Fruit fly (Drosophila melanogaster) whole organism, embryonic: ENCODE measurements around the gene Wwox.

Source experiments
- ATbp ChIP-seq: fragments of 200-800 bp; sonication (Bioruptor generic); optimal IDR thresholded peaks from 2 replicates; lab custom pipeline; 2017; ENCODE audit warnings: missing biosample characterization, mild to moderate bottlenecking, missing genetic modification characterization, missing genetic modification reagents
- B-H1 ChIP-seq: fragments of 200-800 bp; sonication (Bioruptor generic); IDR thresholded peaks from 3 replicates; pipeline ENCODE4 v1.3.6; 2022; ENCODE audit warnings: missing biosample characterization, missing genetic modification characterization
- CG10147 ChIP-seq: fragments of 200-800 bp; sonication (Bioruptor generic); optimal IDR thresholded peaks from 2 replicates; lab custom pipeline; 2019; ENCODE audit warnings: missing biosample characterization, mild to moderate bottlenecking, missing genetic modification characterization, moderate library complexity
- CG10209 ChIP-seq: fragments of 200-800 bp; sonication (Bioruptor generic); optimal IDR thresholded peaks from 3 replicates; lab custom pipeline; 2017; ENCODE audit warnings: missing biosample characterization, mild to moderate bottlenecking, missing genetic modification characterization, missing genetic modification reagents
- CG10462 ChIP-seq: fragments of 200-800 bp; sonication (Bioruptor generic); optimal IDR thresholded peaks from 2 replicates; lab custom pipeline; 2016; ENCODE audit warnings: missing biosample characterization, missing genetic modification characterization
- CG10654 ChIP-seq: fragments of 200-800 bp; sonication (Bioruptor generic); optimal IDR thresholded peaks from 2 replicates; lab custom pipeline; 2016; ENCODE audit warnings: missing biosample characterization, missing genetic modification characterization
- CG10979 ChIP-seq: fragments of 200-800 bp; sonication (Bioruptor generic); optimal IDR thresholded peaks from 2 replicates; lab custom pipeline; 2018; ENCODE audit warnings: missing biosample characterization, mild to moderate bottlenecking, missing genetic modification characterization, moderate library complexity
- CG15514 ChIP-seq: fragments of 200-800 bp; sonication (Bioruptor generic); optimal IDR thresholded peaks from 3 replicates; lab custom pipeline; 2017; ENCODE audit warnings: missing biosample characterization, missing genetic modification characterization, mild to moderate bottlenecking, moderate library complexity, missing genetic modification reagents
- CG17568 ChIP-seq: fragments of 200-800 bp; sonication (Bioruptor generic); optimal IDR thresholded peaks from 2 replicates; lab custom pipeline; 2018; ENCODE audit warnings: missing biosample characterization, mild to moderate bottlenecking, missing genetic modification characterization, moderate library complexity
- CG30431 ChIP-seq: fragments of 200-800 bp; sonication (Bioruptor generic); optimal IDR thresholded peaks from 2 replicates; lab custom pipeline; 2017; ENCODE audit warnings: missing biosample characterization, missing genetic modification characterization
- CG4820 ChIP-seq: fragments of 200-800 bp; sonication (Bioruptor generic); optimal IDR thresholded peaks from 3 replicates; lab custom pipeline; 2016; ENCODE audit warnings: missing biosample characterization, missing genetic modification characterization
- CG6689 ChIP-seq: fragments of 200-800 bp; sonication (Bioruptor generic); IDR thresholded peaks from 2 replicates; pipeline ENCODE4 v1.3.6; 2022; ENCODE audit warnings: missing biosample characterization, missing genetic modification characterization
- CG7987 ChIP-seq: fragments of 200-800 bp; sonication (Bioruptor generic); optimal IDR thresholded peaks from 2 replicates; lab custom pipeline; 2018; ENCODE audit warnings: missing biosample characterization, mild to moderate bottlenecking, missing genetic modification characterization, moderate library complexity
- CG8359 ChIP-seq: fragments of 200-800 bp; sonication (Bioruptor generic); optimal IDR thresholded peaks from 2 replicates; lab custom pipeline; 2017; ENCODE audit warnings: missing biosample characterization, mild to moderate bottlenecking, missing genetic modification characterization, borderline replicate concordance
- CG9932 ChIP-seq: fragments of 200-800 bp; sonication (Bioruptor generic); IDR thresholded peaks from 2 replicates; pipeline ENCODE4 v1.3.6; 2022; ENCODE audit warnings: missing biosample characterization, missing genetic modification characterization
- Camta ChIP-seq: fragments of 200-800 bp; sonication (Bioruptor generic); optimal IDR thresholded peaks from 2 replicates; lab custom pipeline; 2016; ENCODE audit warnings: missing biosample characterization, missing genetic modification characterization
- CkIIα-i1 ChIP-seq: fragments of 200-800 bp; sonication (Bioruptor generic); IDR thresholded peaks from 2 replicates; pipeline ENCODE4 v1.3.6; 2022; ENCODE audit warnings: missing biosample characterization, missing genetic modification characterization
- Dad ChIP-seq: fragments of 200-800 bp; sonication (Bioruptor generic); optimal IDR thresholded peaks from 3 replicates; lab custom pipeline; 2016; ENCODE audit warnings: missing biosample characterization, missing genetic modification characterization
- Dfd ChIP-seq, 2 experiments: fragments of >200 bp; optimal IDR thresholded peaks; 2 replicates each; lab custom pipeline; 2017; ENCODE audit warnings: missing biosample characterization in 2 of 2, missing genetic modification characterization in 2 of 2
- Fer1 ChIP-seq: fragments of 200-800 bp; sonication (Bioruptor generic); optimal IDR thresholded peaks from 2 replicates; lab custom pipeline; 2017; ENCODE audit warnings: missing biosample characterization, mild to moderate bottlenecking, missing genetic modification characterization
- HLH4C ChIP-seq: fragments of 200-800 bp; sonication (Bioruptor generic); IDR thresholded peaks from 3 replicates; pipeline ENCODE4 v1.3.6; 2022; ENCODE audit warnings: missing biosample characterization, missing genetic modification characterization; ENCODE audit not compliant: partially characterized antibody
- HmgZ ChIP-seq: fragments of 200-800 bp; sonication (Bioruptor generic); optimal IDR thresholded peaks from 2 replicates; lab custom pipeline; 2018; ENCODE audit warnings: missing biosample characterization, mild to moderate bottlenecking, missing genetic modification characterization
- Hr78 ChIP-seq, 2 experiments: fragments of 200-800 bp in 1 of 2; fragments of >200 bp in 1 of 2; sonication (Bioruptor generic) in 1 of 2; optimal IDR thresholded peaks; 2 replicates each; lab custom pipeline; 2017 to 2019; ENCODE audit warnings: missing biosample characterization in 2 of 2, missing genetic modification characterization in 2 of 2, mild to moderate bottlenecking in 1 of 2, moderate library complexity in 1 of 2
- MBD-R2 ChIP-seq: fragments of 200-800 bp; sonication (Bioruptor generic); IDR thresholded peaks from 2 replicates; pipeline ENCODE4 v1.3.6; 2022; ENCODE audit warnings: missing biosample characterization, missing genetic modification characterization
- NK7.1 ChIP-seq: fragments of 200-800 bp; sonication (Bioruptor generic); optimal IDR thresholded peaks from 3 replicates; lab custom pipeline; 2016; ENCODE audit warnings: missing biosample characterization, missing genetic modification characterization
- Opbp ChIP-seq: fragments of 200-800 bp; sonication (Bioruptor generic); IDR thresholded peaks from 3 replicates; pipeline ENCODE4 v1.3.6; 2022; ENCODE audit warnings: missing biosample characterization, missing genetic modification characterization; ENCODE audit not compliant: partially characterized antibody
- Poxn ChIP-seq: fragments of 200-800 bp; sonication (Bioruptor generic); IDR thresholded peaks from 2 replicates; pipeline ENCODE4 v1.3.6; 2022; ENCODE audit warnings: missing biosample characterization, missing genetic modification characterization
- Rfx ChIP-seq: fragments of 200-800 bp; sonication (Bioruptor generic); IDR thresholded peaks from 2 replicates; pipeline ENCODE4 v1.3.6; 2022; ENCODE audit warnings: missing biosample characterization, missing genetic modification characterization
- Xbp1 ChIP-seq: fragments of 200-800 bp; sonication (Bioruptor generic); optimal IDR thresholded peaks from 3 replicates; lab custom pipeline; 2016; ENCODE audit warnings: missing biosample characterization, mild to moderate bottlenecking, missing genetic modification characterization
- az2 ChIP-seq: fragments of 200-800 bp; sonication (Bioruptor generic); optimal IDR thresholded peaks from 3 replicates; lab custom pipeline; 2016; ENCODE audit warnings: missing biosample characterization, missing genetic modification characterization
- cato ChIP-seq: fragments of 200-800 bp; sonication (Bioruptor generic); optimal IDR thresholded peaks from 2 replicates; lab custom pipeline; 2016; ENCODE audit warnings: missing biosample characterization, missing genetic modification characterization, borderline replicate concordance
- chif ChIP-seq, 2 experiments: fragments of 200-800 bp; sonication (Bioruptor generic); optimal IDR thresholded peaks; 3 replicates each; lab custom pipeline; 2016; ENCODE audit warnings: missing biosample characterization in 2 of 2, missing genetic modification characterization in 2 of 2
- ci ChIP-seq: fragments of 200-800 bp; sonication (Bioruptor generic); IDR thresholded peaks from 3 replicates; pipeline ENCODE4 v1.3.6; 2022; ENCODE audit warnings: missing biosample characterization, missing genetic modification characterization
- emc ChIP-seq: fragments of 200-800 bp; sonication (Bioruptor generic); optimal IDR thresholded peaks from 2 replicates; lab custom pipeline; 2016; ENCODE audit warnings: missing biosample characterization, missing genetic modification characterization
- fd3F ChIP-seq: fragments of 200-800 bp; sonication (Bioruptor generic); optimal IDR thresholded peaks from 2 replicates; lab custom pipeline; 2018; ENCODE audit warnings: missing biosample characterization, mild to moderate bottlenecking, missing genetic modification characterization, moderate library complexity
- fd64A ChIP-seq: fragments of 200-800 bp; sonication (Bioruptor generic); optimal IDR thresholded peaks from 3 replicates; lab custom pipeline; 2018; ENCODE audit warnings: missing biosample characterization, mild to moderate bottlenecking, missing genetic modification characterization
- gce ChIP-seq: fragments of 200-800 bp; sonication (Bioruptor generic); IDR thresholded peaks from 3 replicates; pipeline ENCODE4 v1.3.6; 2022; ENCODE audit warnings: missing biosample characterization, missing genetic modification characterization
- knrl ChIP-seq: fragments of 200-800 bp; sonication (Bioruptor generic); IDR thresholded peaks from 3 replicates; pipeline ENCODE4 v1.3.6; 2022; ENCODE audit warnings: missing biosample characterization, missing genetic modification characterization; ENCODE audit not compliant: partially characterized antibody
- odd ChIP-seq: fragments of 200-800 bp; sonication (Bioruptor generic); optimal IDR thresholded peaks from 2 replicates; lab custom pipeline; 2017; ENCODE audit warnings: missing biosample characterization, mild to moderate bottlenecking, missing genetic modification characterization
- pan ChIP-seq, 4 experiments: fragments of >200 bp in 3 of 4; fragments of 200-800 bp in 1 of 4; sonication (Bioruptor generic) in 1 of 4; optimal IDR thresholded peaks in 3 of 4; IDR thresholded peaks in 1 of 4; 2 replicates each; pipeline versions ENCODE4 v1.3.6 to Lab custom; 2017 to 2022; ENCODE audit warnings: missing biosample characterization in 2 of 4, missing genetic modification characterization in 2 of 4, mixed read lengths in 1 of 4
- pb ChIP-seq: fragments of 200-800 bp; sonication (Bioruptor generic); optimal IDR thresholded peaks from 3 replicates; lab custom pipeline; 2016; ENCODE audit warnings: missing biosample characterization, missing genetic modification characterization
- prd ChIP-seq, 3 experiments: fragments of >200 bp in 2 of 3; fragments of 200-800 bp in 1 of 3; sonication (Bioruptor generic) in 1 of 3; optimal IDR thresholded peaks in 2 of 3; IDR thresholded peaks in 1 of 3; 2 replicates in 2 of 3; 3 replicates in 1 of 3; pipeline versions ENCODE4 v1.3.6 to Lab custom; 2017 to 2022; ENCODE audit warnings: missing biosample characterization in 1 of 3, missing genetic modification characterization in 1 of 3
- pzg ChIP-seq: fragments of 200-800 bp; sonication (Bioruptor generic); optimal IDR thresholded peaks from 3 replicates; lab custom pipeline; 2018; ENCODE audit warnings: missing biosample characterization, mild to moderate bottlenecking, missing genetic modification characterization, moderate library complexity
- sc ChIP-seq, 3 experiments: fragments of >200 bp in 2 of 3; fragments of 200-800 bp in 1 of 3; sonication (Bioruptor generic) in 1 of 3; optimal IDR thresholded peaks; 2 replicates in 2 of 3; 3 replicates in 1 of 3; lab custom pipeline; 2017; ENCODE audit warnings: mild to moderate bottlenecking in 1 of 3, missing biosample characterization in 1 of 3, missing genetic modification characterization in 1 of 3, missing genetic modification reagents in 1 of 3
- sens-2 ChIP-seq: fragments of 200-800 bp; sonication (Bioruptor generic); IDR thresholded peaks from 2 replicates; pipeline ENCODE4 v1.3.6; 2022; ENCODE audit warnings: missing biosample characterization, missing genetic modification characterization
- ssp ChIP-seq: fragments of 200-800 bp; sonication (Bioruptor generic); IDR thresholded peaks from 2 replicates; pipeline ENCODE4 v1.3.6; 2022; ENCODE audit warnings: missing biosample characterization, missing genetic modification characterization
- tio ChIP-seq: fragments of 200-800 bp; sonication (Bioruptor generic); optimal IDR thresholded peaks from 2 replicates; lab custom pipeline; 2017; ENCODE audit warnings: missing biosample characterization, missing genetic modification characterization, inconsistent platforms

Gene Wwox

dm6 chr2L:8042645-8043281, 38.7 kb upstream of the Wwox start, which contains the start of gene RpL36A (continued):
- TF ChIP-seq CG10654 (GFP tag; lab: Kevin White, UChicago) = no peak
- no peak for TF ChIP-seq CG30431 (GFP tag; lab: Kevin White, UChicago)
- peak; percentile 6; the same call in 1 of the 2 replicates for TF ChIP-seq CG6689 (GFP tag; lab: Robert Waterston, UW)
- peak; percentile 70 for TF ChIP-seq HmgZ (tag; lab: Kevin White, UChicago)
- TF ChIP-seq Xbp1 (GFP tag; lab: Kevin White, UChicago) = peak; percentile 55
- no peak for TF ChIP-seq CG10462
- TF ChIP-seq Rfx = peak; percentile 81
- TF ChIP-seq CG4820 = no peak
- TF ChIP-seq tio (GFP tag; lab: Kevin White, UChicago) = no peak
- TF ChIP-seq chif (GFP tag; optimal IDR thresholded peaks at IDR 0.05; lab: Kevin White, UChicago) = peak in 1 of 2 experiments; percentile 63
- TF ChIP-seq gce (GFP tag; lab: Robert Waterston, UW) = no peak
- TF ChIP-seq az2 (GFP tag; lab: Kevin White, UChicago) = no peak
- TF ChIP-seq Camta (GFP tag; lab: Kevin White, UChicago) = peak; percentile 43
- no peak for TF ChIP-seq prd (optimal IDR thresholded peaks at IDR 0.05; lab: Kevin White, UChicago)
- no peak for TF ChIP-seq prd (GFP tag; IDR thresholded peaks at IDR 0.05; lab: Robert Waterston, UW)
- TF ChIP-seq emc (GFP tag; lab: Kevin White, UChicago) = peak; percentile 30
- no peak for TF ChIP-seq pan (optimal IDR thresholded peaks at IDR 0.05; lab: Kevin White, UChicago)
- peak in 1 of 2 experiments; percentile 56 for TF ChIP-seq pan (GFP tag; optimal IDR thresholded peaks at IDR 0.05 in 1 of 2, IDR thresholded peaks at IDR 0.05 in 1 of 2)
- peak; percentile 94 for TF ChIP-seq knrl (GFP tag; lab: Robert Waterston, UW)
- TF ChIP-seq Opbp (GFP tag; lab: Robert Waterston, UW) = peak; percentile 94
- TF ChIP-seq B-H1 (GFP tag; lab: Robert Waterston, UW) = peak; percentile 27; the same call in 1 of the 3 replicates
- peak; percentile 53 for TF ChIP-seq CG8359 (GFP tag; lab: Kevin White, UChicago)
- no peak for TF ChIP-seq sc (optimal IDR thresholded peaks at IDR 0.05; lab: Kevin White, UChicago)
- TF ChIP-seq sc (GFP tag; optimal IDR thresholded peaks at IDR 0.05; lab: Kevin White, UChicago) = no peak
- peak; percentile 43 for TF ChIP-seq fd3F (GFP tag; lab: Kevin White, UChicago)
- TF ChIP-seq ci = peak; percentile 84
- peak; percentile 42 for TF ChIP-seq sens-2 (GFP tag; lab: Robert Waterston, UW)
- no peak for TF ChIP-seq Dfd (GFP tag; optimal IDR thresholded peaks at IDR 0.05; lab: Kevin White, UChicago)
- peak; percentile 76 for TF ChIP-seq Fer1
- TF ChIP-seq HLH4C (GFP tag; lab: Robert Waterston, UW) = peak; percentile 54
- peak; percentile 62 for TF ChIP-seq ATbp (GFP tag; lab: Kevin White, UChicago)
- TF ChIP-seq CG17568 (GFP tag; lab: Kevin White, UChicago) = no peak
- TF ChIP-seq CG10147 (GFP tag; lab: Kevin White, UChicago) = no peak
- peak; percentile 42 for TF ChIP-seq CG10209 (GFP tag; lab: Kevin White, UChicago)
- TF ChIP-seq Dad (GFP tag; lab: Kevin White, UChicago) = peak; percentile 20
- TF ChIP-seq cato (GFP tag; lab: Kevin White, UChicago) = no peak
- TF ChIP-seq Poxn = no peak
- peak; percentile 69 for TF ChIP-seq fd64A (GFP tag; lab: Kevin White, UChicago)
- TF ChIP-seq CG9932 (GFP tag; lab: Robert Waterston, UW) = peak; percentile 75
- no peak for TF ChIP-seq odd (GFP tag; lab: Kevin White, UChicago)
- TF ChIP-seq CG15514 (GFP tag; lab: Kevin White, UChicago) = peak; percentile 52
- peak; percentile 42 for TF ChIP-seq NK7.1
- peak; percentile 24; the same call in 1 of the 2 replicates for TF ChIP-seq MBD-R2
- TF ChIP-seq pzg (GFP tag; lab: Kevin White, UChicago) = peak; percentile 75
- no peak for TF ChIP-seq Hr78 (GFP tag; optimal IDR thresholded peaks at IDR 0.05; lab: Kevin White, UChicago)
- TF ChIP-seq CG10979 (tag; lab: Kevin White, UChicago) = no peak
- peak; percentile 81 for TF ChIP-seq ssp (GFP tag; lab: Robert Waterston, UW)
- TF ChIP-seq CG7987 (GFP tag; lab: Kevin White, UChicago) = peak; percentile 78
- TF ChIP-seq pb = peak; percentile 34
- TF ChIP-seq CkIIα-i1 (GFP tag; lab: Robert Waterston, UW) = no peak
